Fruit fly (Drosophila melanogaster): Measurements from ENCODE around the gene CG6738.

dm6 chr3R:23145681-23146080, 46.3 kb downstream of the CG6738 start:
- TF ChIP-seq usp (GFP tag; optimal IDR thresholded peaks at IDR 0.05), result no peak
- no peak for TF ChIP-seq psq (GFP tag; optimal IDR thresholded peaks at IDR 0.05)
